Fruit fly (Drosophila melanogaster) S2 (cell line): ENCODE results near the gene RpS14a.

ENCODE experiments used
- CG8478 ChIP-seq: fragments of >200 bp; optimal IDR thresholded peaks from 2 replicates; lab custom pipeline; 2018
- CTCF ChIP-seq, 2 experiments: fragments of >200 bp; optimal IDR thresholded peaks; 2 replicates each; lab custom pipeline; 2018

- no peak for TF ChIP-seq CG8478
- TF ChIP-seq CTCF (optimal IDR thresholded peaks at IDR 0.05; lab: Kevin White, UChicago), result no peak
Measured at dm6 chrX:7935798-7936572, 2.4 kb downstream of the RpS14a start, which contains the start of gene Ubr3.
